Worm (Caenorhabditis elegans) whole organism, dauer: ENCODE measurements around the gene fbxb-97.

Source experiments
- unc-62 ChIP-seq: sonication (generic microtip); optimal IDR thresholded peaks from 2 replicates; lab custom pipeline; 2017; ENCODE audit warnings: missing biosample characterization, missing genetic modification reagents, missing genetic modification characterization

fbxb-97 gene

DNA sequence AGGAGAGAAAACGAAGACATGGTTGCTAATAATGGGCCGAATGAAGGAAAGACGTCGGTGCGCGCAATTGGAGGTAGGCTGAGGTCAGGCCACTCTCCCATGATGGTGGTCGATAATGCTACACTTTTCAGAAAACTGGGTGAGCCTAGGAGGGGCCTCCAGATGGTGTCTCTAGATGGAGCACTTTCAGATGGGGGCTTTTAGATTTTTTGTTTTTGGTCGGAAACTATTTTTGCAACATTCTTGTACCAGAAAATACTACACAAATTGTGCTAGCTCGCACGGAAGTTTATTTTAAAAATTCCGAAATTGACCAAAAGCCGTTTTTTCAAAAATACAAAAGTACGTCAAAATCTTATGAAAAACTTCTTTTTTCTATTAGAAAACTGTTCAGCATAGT, 29.7 kb downstream of the fbxb-97 start, which contains the start of gene fbxb-10:
Gene fbxb-10, minus strand, starts transcription at position 101 of the 400 bp plus-strand sequence.
- TF ChIP-seq unc-62 (GFP tag; lab: Kevin White, UChicago): no peak

DNA sequence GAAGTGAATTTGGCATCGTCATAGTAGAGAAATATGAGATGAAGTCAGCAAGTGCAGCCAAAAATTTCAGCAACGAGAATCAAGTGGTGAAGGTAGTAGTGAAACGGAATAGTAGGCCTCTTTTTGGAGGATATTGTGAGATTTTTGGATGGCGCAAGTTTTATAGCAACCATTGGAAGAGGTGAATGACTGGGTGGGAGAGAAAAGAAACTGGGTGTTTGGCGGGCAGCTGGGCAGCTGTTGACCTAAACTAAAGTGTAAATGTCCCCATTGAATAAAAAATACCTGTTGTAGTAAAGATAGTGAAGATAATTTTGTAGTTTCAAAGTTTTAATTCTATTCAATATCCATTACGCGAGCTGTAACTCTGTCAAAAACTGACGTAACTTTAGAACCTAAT, 31.9 kb downstream of the fbxb-97 start:
- TF ChIP-seq unc-62 (GFP tag; lab: Kevin White, UChicago): no peak

- no peak for TF ChIP-seq unc-62 (GFP tag; lab: Kevin White, UChicago)
Measured at ce11 chrII:1808217-1808616, 39.7 kb downstream of the fbxb-97 start, which contains the start of gene C08F1.8. Gene C08F1.8, minus strand, starts transcription at chrII:1808317.

DNA sequence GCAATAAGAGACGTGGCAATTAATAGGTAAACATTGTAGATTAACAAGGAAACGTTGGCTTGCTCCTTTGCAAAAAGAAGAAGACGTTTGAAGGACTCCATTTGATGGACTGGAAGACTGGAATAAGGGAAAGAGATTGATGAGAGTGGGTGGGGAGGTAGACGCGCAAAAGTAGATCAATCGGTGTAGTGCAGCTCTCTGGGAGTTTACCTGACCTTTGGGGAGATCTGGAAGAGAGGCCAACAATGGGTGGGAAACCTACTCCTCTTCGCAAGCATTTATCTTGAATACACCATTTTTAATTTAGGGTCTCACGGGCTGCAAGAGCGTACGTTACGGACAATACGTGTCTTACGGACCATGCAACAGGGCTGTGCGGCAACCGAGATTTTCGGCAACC, 41.6 kb downstream of the fbxb-97 start, which contains the start of gene C08F1.12:
Gene C08F1.12, minus strand, starts transcription at position 101 of the 400 bp plus-strand sequence.
- TF ChIP-seq unc-62 (GFP tag; lab: Kevin White, UChicago): no peak
